Worm (Caenorhabditis elegans) whole organism, midembryonic: Measurements from ENCODE around the gene F56F11.1.
"Not testable (repeated sequence)": the region's sequence is repeated elsewhere in the genome, so short reads cannot be mapped to it uniquely, and the experiment has no call there.

Source experiments
- T22C8.4 ChIP-seq: fragments of 200-800 bp; sonication (Bioruptor generic); IDR thresholded peaks from 2 replicates; pipeline ENCODE4 v1.3.6; 2022; ENCODE audit warnings: missing genetic modification characterization, missing compliant biosample characterization
- cog-1 ChIP-seq: sonication (generic microtip); optimal IDR thresholded peaks from 2 replicates; lab custom pipeline; 2016; ENCODE audit warnings: missing genetic modification characterization, missing compliant biosample characterization
- flt-1 ChIP-seq: fragments of 200-800 bp; sonication (Bioruptor generic); IDR thresholded peaks from 2 replicates; pipeline ENCODE4 v1.3.6; 2022; ENCODE audit warnings: missing genetic modification characterization, missing compliant biosample characterization
- klf-2 ChIP-seq: fragments of 200-800 bp; sonication (Bioruptor generic); conservative IDR thresholded peaks from 2 replicates; pipeline ENCODE4 v1.3.6; 2022; ENCODE audit warnings: missing genetic modification reagents, missing genetic modification characterization, missing compliant biosample characterization
- med-1 ChIP-seq: sonication (generic microtip); optimal IDR thresholded peaks from 2 replicates; lab custom pipeline; 2017; ENCODE audit warnings: missing genetic modification characterization, mild to moderate bottlenecking, missing compliant biosample characterization, antibody characterized with exemption, missing genetic modification reagents; ENCODE audit not compliant: insufficient read depth
- ref-1 ChIP-seq: fragments of 200-800 bp; sonication (Bioruptor generic); conservative IDR thresholded peaks from 2 replicates; pipeline ENCODE4 v1.3.6; 2022; ENCODE audit warnings: missing genetic modification reagents, missing genetic modification characterization, missing compliant biosample characterization
- tab-1 ChIP-seq: fragments of 200-800 bp; sonication (Bioruptor generic); IDR thresholded peaks from 2 replicates; pipeline ENCODE4 v1.3.6; 2022; ENCODE audit warnings: missing genetic modification characterization, missing compliant biosample characterization
- ztf-23 ChIP-seq: fragments of 200-800 bp; sonication (Bioruptor generic); IDR thresholded peaks from 2 replicates; pipeline ENCODE4 v1.3.6; 2022; ENCODE audit warnings: missing genetic modification reagents, missing genetic modification characterization, missing compliant biosample characterization
- ztf-29 ChIP-seq: fragments of 200-800 bp; sonication (Bioruptor generic); IDR thresholded peaks from 2 replicates; pipeline ENCODE4 v1.3.6; 2022; ENCODE audit warnings: missing genetic modification reagents, missing genetic modification characterization, missing compliant biosample characterization

The F56F11.1 gene

ce11 chrIII:2870228-2870627 lies 21.3 kb upstream of the F56F11.1 start:
- TF ChIP-seq ref-1 (GFP tag; lab: Robert Waterston, UW) (no peak), ztf-29 (GFP tag; lab: Robert Waterston, UW) (no peak), T22C8.4 (no peak), cog-1 (tag; lab: Kevin White, UChicago) (no peak), flt-1 (no peak), ztf-23 (no peak), tab-1 (GFP tag; lab: Robert Waterston, UW) (no peak), klf-2 (GFP tag; lab: Robert Waterston, UW) (no peak), med-1 (GFP tag; lab: Kevin White, UChicago) (no peak)

- TF ChIP-seq ztf-23, result no peak
- no peak for TF ChIP-seq med-1 (GFP tag; lab: Kevin White, UChicago)
- TF ChIP-seq klf-2 (GFP tag; lab: Robert Waterston, UW), result no peak
These were observed 19.7 kb upstream of the F56F11.1 start for ce11 chrIII:2871817-2872216.

ce11 chrIII:2873116-2873644 lies 18.4 kb upstream of the F56F11.1 start:
- TF ChIP-seq cog-1 (tag; lab: Kevin White, UChicago) (no peak), ref-1 (GFP tag; lab: Robert Waterston, UW) (no peak), ztf-23 (no peak), klf-2 (GFP tag; lab: Robert Waterston, UW) (no peak), med-1 (GFP tag; lab: Kevin White, UChicago) (no peak), ztf-29 (GFP tag; lab: Robert Waterston, UW) (no peak), tab-1 (GFP tag; lab: Robert Waterston, UW) (no peak), T22C8.4 (no peak), flt-1 (no peak)

- no peak for TF ChIP-seq cog-1 (tag; lab: Kevin White, UChicago)
- no peak for TF ChIP-seq klf-2 (GFP tag; lab: Robert Waterston, UW)
- no peak for TF ChIP-seq med-1 (GFP tag; lab: Kevin White, UChicago)
- no peak for TF ChIP-seq ztf-23
- no peak for TF ChIP-seq tab-1 (GFP tag; lab: Robert Waterston, UW)
- TF ChIP-seq flt-1, result no peak
- no peak for TF ChIP-seq ref-1 (GFP tag; lab: Robert Waterston, UW)
- TF ChIP-seq ztf-29 (GFP tag; lab: Robert Waterston, UW), result no peak
- no peak for TF ChIP-seq T22C8.4
These were observed 17.2 kb upstream of the F56F11.1 start, which contains the start of gene klf-1 for ce11 chrIII:2874144-2874868. Gene klf-1 (plus strand): TSS chrIII:2874818.

ce11 chrIII:2875946-2876345 lies 15.6 kb upstream of the F56F11.1 start:
- TF ChIP-seq ref-1 (GFP tag; lab: Robert Waterston, UW), result no peak
- no peak for TF ChIP-seq med-1 (GFP tag; lab: Kevin White, UChicago)
- TF ChIP-seq ztf-23, result no peak
- TF ChIP-seq T22C8.4, result no peak
- TF ChIP-seq flt-1, result no peak
- no peak for TF ChIP-seq tab-1 (GFP tag; lab: Robert Waterston, UW)
- no peak for TF ChIP-seq klf-2 (GFP tag; lab: Robert Waterston, UW)
- TF ChIP-seq cog-1 (tag; lab: Kevin White, UChicago), result no peak
- TF ChIP-seq ztf-29 (GFP tag; lab: Robert Waterston, UW), result no peak

ce11 chrIII:2879703-2880102 lies 11.8 kb upstream of the F56F11.1 start:
- TF ChIP-seq cog-1 (tag; lab: Kevin White, UChicago), result no peak
- no peak for TF ChIP-seq med-1 (GFP tag; lab: Kevin White, UChicago)
- TF ChIP-seq flt-1, result no peak

ce11 chrIII:2881117-2881516 lies 10.4 kb upstream of the F56F11.1 start:
- TF ChIP-seq ztf-29 (GFP tag; lab: Robert Waterston, UW) (no peak), cog-1 (tag; lab: Kevin White, UChicago) (no peak), flt-1 (no peak), T22C8.4 (no peak)

ce11 chrIII:2881989-2882388 lies 9.6 kb upstream of the F56F11.1 start, which contains the start of gene F56F11.2:
Gene F56F11.2 (plus strand): TSS chrIII:2882289.
- TF ChIP-seq ztf-23; ztf-29 (GFP tag; lab: Robert Waterston, UW); flt-1: not testable (repeated sequence)

ce11 chrIII:2899705-2900104 lies 8.2 kb downstream of the F56F11.1 start:
- TF ChIP-seq ztf-29 (GFP tag; lab: Robert Waterston, UW) (no peak), flt-1 (no peak), T22C8.4 (no peak), ztf-23 (no peak), tab-1 (GFP tag; lab: Robert Waterston, UW) (no peak), ref-1 (GFP tag; lab: Robert Waterston, UW) (no peak), med-1 (GFP tag; lab: Kevin White, UChicago) (no peak), klf-2 (GFP tag; lab: Robert Waterston, UW) (no peak), cog-1 (tag; lab: Kevin White, UChicago) (no peak)

- no peak for TF ChIP-seq ztf-23
- no peak for TF ChIP-seq med-1 (GFP tag; lab: Kevin White, UChicago)
- TF ChIP-seq flt-1, result no peak
These were observed 9.6 kb downstream of the F56F11.1 start, which contains the start of gene idpa-1 for ce11 chrIII:2901117-2901516. Gene idpa-1 (minus strand): TSS chrIII:2901217.
